Fruit fly (Drosophila melanogaster): Measurements from ENCODE around the gene CG1801.

DNA sequence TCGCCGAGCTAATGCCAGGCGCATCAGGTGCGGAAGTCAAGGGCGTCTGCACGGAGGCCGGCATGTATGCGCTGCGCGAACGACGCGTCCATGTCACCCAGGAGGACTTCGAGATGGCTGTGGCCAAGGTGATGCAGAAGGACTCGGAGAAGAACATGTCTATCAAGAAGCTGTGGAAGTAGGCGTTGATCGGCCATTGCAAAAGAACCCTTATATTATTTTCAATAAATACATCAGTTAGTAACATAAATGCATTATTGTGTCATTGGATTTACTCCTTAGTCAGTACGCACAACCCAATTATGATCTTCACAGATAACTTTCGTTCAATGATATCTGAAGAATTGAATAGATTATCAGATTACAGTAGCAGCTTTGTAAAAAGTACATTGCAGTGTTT, at the start of gene CG1801:
- TF ChIP-seq CG8478 (optimal IDR thresholded peaks at IDR 0.05), result no peak
- no peak for TF ChIP-seq CTCF (optimal IDR thresholded peaks at IDR 0.05)
